Worm (Caenorhabditis elegans) whole organism, L1 larva: ENCODE results near the gene F08F1.3.

Experiments
- alr-1 ChIP-seq: fragments of 200-800 bp; sonication (Bioruptor generic); optimal IDR thresholded peaks from 2 replicates; lab custom pipeline; 2018; ENCODE audit warnings: borderline replicate concordance, mild to moderate bottlenecking, missing genetic modification characterization, missing compliant biosample characterization
- efl-3 ChIP-seq: fragments of 200-800 bp; sonication (Bioruptor generic); optimal IDR thresholded peaks from 2 replicates; lab custom pipeline; 2018; ENCODE audit warnings: mild to moderate bottlenecking, missing genetic modification characterization, missing compliant biosample characterization
- fkh-10 ChIP-seq: sonication (generic microtip); optimal IDR thresholded peaks from 2 replicates; lab custom pipeline; 2017; ENCODE audit warnings: missing biosample characterization, missing genetic modification reagents, missing genetic modification characterization
- fos-1 ChIP-seq: fragments of 150-350 bp; optimal IDR thresholded peaks from 2 replicates; lab custom pipeline; 2014; ENCODE audit warnings: missing biosample characterization, missing genetic modification characterization
- lin-39 ChIP-seq: fragments of 150-350 bp; optimal IDR thresholded peaks from 2 replicates; lab custom pipeline; 2014; ENCODE audit warnings: missing biosample characterization, missing genetic modification reagents, missing genetic modification characterization
- sox-4 ChIP-seq: sonication (generic microtip); optimal IDR thresholded peaks from 2 replicates; lab custom pipeline; 2016; ENCODE audit warnings: missing genetic modification characterization, missing compliant biosample characterization
- tbx-2 ChIP-seq: sonication (generic microtip); optimal IDR thresholded peaks from 2 replicates; lab custom pipeline; 2016; ENCODE audit warnings: missing genetic modification characterization, missing compliant biosample characterization

DNA sequence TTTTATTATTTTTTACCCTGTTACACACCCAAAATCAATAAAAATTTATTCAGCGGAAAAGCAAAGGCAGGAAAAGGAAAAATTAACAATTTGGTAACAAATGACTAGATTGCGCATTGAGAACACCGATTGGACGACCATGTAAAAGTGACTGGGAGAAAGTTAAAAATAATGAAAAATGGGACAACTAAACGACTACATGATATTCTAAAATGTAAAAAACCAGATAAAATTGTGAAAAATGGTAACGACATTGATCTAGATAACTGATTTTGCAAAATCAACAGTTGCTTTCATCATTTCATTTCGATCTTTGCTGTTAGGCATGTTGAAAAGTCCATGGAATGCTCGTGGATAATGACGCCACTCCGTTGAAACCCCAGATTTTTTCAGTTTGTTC, 31.2 kb downstream of the F08F1.3 start:
- TF ChIP-seq alr-1 (tag; lab: Kevin White, UChicago) (no peak), fkh-10 (GFP tag; lab: Kevin White, UChicago) (no peak), efl-3 (GFP tag; lab: Kevin White, UChicago) (no peak), lin-39 (tag; lab: Kevin White, UChicago) (no peak), sox-4 (tag; lab: Kevin White, UChicago) (no peak), fos-1 (tag; lab: Kevin White, UChicago) (no peak), tbx-2 (tag; lab: Kevin White, UChicago) (no peak)
